Fruit fly (Drosophila melanogaster) whole organism, embryonic: Measurements from ENCODE around the gene CG42302.

Experiments
- CG2120 ChIP-seq: fragments of 200-800 bp; sonication (Bioruptor generic); optimal IDR thresholded peaks from 3 replicates; lab custom pipeline; 2016; ENCODE audit warnings: missing biosample characterization, missing genetic modification characterization
- Deaf1 ChIP-seq: fragments of 200-800 bp; optimal IDR thresholded peaks from 3 replicates; lab custom pipeline; 2019; ENCODE audit warnings: missing biosample characterization, mild to moderate bottlenecking, missing genetic modification characterization, moderate library complexity
- Dll ChIP-seq: fragments of 200-800 bp; sonication (Bioruptor generic); IDR thresholded peaks from 4 replicates; pipeline ENCODE4 v1.3.6; 2022; ENCODE audit warnings: missing biosample characterization, missing genetic modification characterization; ENCODE audit not compliant: partially characterized antibody
- Fer1 ChIP-seq: fragments of 200-800 bp; sonication (Bioruptor generic); optimal IDR thresholded peaks from 2 replicates; lab custom pipeline; 2017; ENCODE audit warnings: missing biosample characterization, mild to moderate bottlenecking, missing genetic modification characterization
- gt ChIP-seq: fragments of 200-800 bp; sonication (Bioruptor generic); IDR thresholded peaks from 2 replicates; pipeline ENCODE4 v1.3.6; 2022; ENCODE audit warnings: missing biosample characterization, missing genetic modification characterization
- psq ChIP-seq: fragments of 200-800 bp; sonication (Bioruptor generic); optimal IDR thresholded peaks from 2 replicates; lab custom pipeline; 2017; ENCODE audit warnings: missing biosample characterization, missing genetic modification characterization

- no peak for TF ChIP-seq psq (GFP tag; lab: Kevin White, UChicago)
- no peak for TF ChIP-seq Fer1 (GFP tag; lab: Kevin White, UChicago)
- TF ChIP-seq Deaf1 (tag; lab: Kevin White, UChicago): no peak
- no peak for TF ChIP-seq Dll (GFP tag; lab: Robert Waterston, UW)
- no peak for TF ChIP-seq CG2120 (GFP tag; lab: Kevin White, UChicago)
- TF ChIP-seq gt (GFP tag; lab: Robert Waterston, UW): no peak
Observed at dm6 chrX:18701752-18702151, 23.7 kb downstream of the CG42302 start.
